Worm (Caenorhabditis elegans) whole organism, young adult: Measurements from ENCODE around the gene C36E8.6.
A peak's percentile ranks its signal among the peaks of the same experiment; 100 is the strongest.

ENCODE experiments used
- B0261.1 ChIP-seq: sonication (generic microtip); optimal IDR thresholded peaks from 2 replicates; lab custom pipeline; 2016; ENCODE audit warnings: mild to moderate bottlenecking, missing genetic modification characterization, moderate library complexity, missing compliant biosample characterization
- D2030.7 ChIP-seq: fragments of 200-800 bp; sonication (Bioruptor generic); IDR thresholded peaks from 2 replicates; pipeline ENCODE4 v1.3.6; 2022; ENCODE audit warnings: missing genetic modification reagents, missing genetic modification characterization, missing compliant biosample characterization
- F33H1.4 ChIP-seq: fragments of 200-800 bp; sonication (Bioruptor generic); IDR thresholded peaks from 2 replicates; pipeline ENCODE4 v1.3.6; 2022; ENCODE audit warnings: missing genetic modification reagents, missing genetic modification characterization, missing compliant biosample characterization
- F37B4.10 ChIP-seq: fragments of 200-800 bp; sonication (Bioruptor generic); IDR thresholded peaks from 2 replicates; pipeline ENCODE4 v1.3.6; 2022; ENCODE audit warnings: missing genetic modification characterization, missing compliant biosample characterization
- F49E8.2 ChIP-seq: sonication (generic microtip); optimal IDR thresholded peaks from 3 replicates; lab custom pipeline; 2017; ENCODE audit warnings: missing genetic modification characterization, mild to moderate bottlenecking, missing compliant biosample characterization, antibody characterized with exemption, moderate library complexity; ENCODE audit not compliant: insufficient read depth
- F57C9.4 ChIP-seq: sonication (generic microtip); optimal IDR thresholded peaks from 2 replicates; lab custom pipeline; 2017; ENCODE audit warnings: mild to moderate bottlenecking, missing genetic modification characterization, missing compliant biosample characterization
- K11D2.4 ChIP-seq: fragments of 200-800 bp; sonication (Bioruptor generic); IDR thresholded peaks from 2 replicates; pipeline ENCODE4 v1.3.6; 2022; ENCODE audit warnings: missing genetic modification reagents, missing genetic modification characterization, missing compliant biosample characterization
- Y53F4B.3 ChIP-seq: fragments of 200-800 bp; sonication (Bioruptor generic); IDR thresholded peaks from 2 replicates; pipeline ENCODE4 v1.3.6; 2022; ENCODE audit warnings: missing genetic modification reagents, missing genetic modification characterization, missing compliant biosample characterization
- Y56A3A.18 ChIP-seq: fragments of 200-800 bp; sonication (Bioruptor generic); IDR thresholded peaks from 2 replicates; pipeline ENCODE4 v1.3.6; 2022; ENCODE audit warnings: missing genetic modification reagents, missing genetic modification characterization, missing compliant biosample characterization
- Y79H2A.3 ChIP-seq: fragments of 200-800 bp; sonication (Bioruptor generic); conservative IDR thresholded peaks from 2 replicates; pipeline ENCODE4 v1.3.6; 2022; ENCODE audit warnings: missing genetic modification reagents, missing genetic modification characterization, missing compliant biosample characterization
- ZK185.1 ChIP-seq: sonication (generic microtip); optimal IDR thresholded peaks from 2 replicates; lab custom pipeline; 2016; ENCODE audit warnings: mild to moderate bottlenecking, missing genetic modification characterization, missing compliant biosample characterization; ENCODE audit not compliant: poor library complexity, severe bottlenecking
- ama-1 ChIP-seq, 3 experiments: fragments of 150-350 bp in 1 of 3; sonication (generic microtip) in 2 of 3; optimal IDR thresholded peaks; 2 replicates each; lab custom pipeline; 2014 to 2018; ENCODE audit warnings: missing biosample characterization in 2 of 3, missing genetic modification characterization in 2 of 3, missing genetic modification reagents in 2 of 3
- atf-7 ChIP-seq: sonication (generic microtip); optimal IDR thresholded peaks from 2 replicates; lab custom pipeline; 2017; ENCODE audit warnings: mild to moderate bottlenecking, missing genetic modification characterization, missing compliant biosample characterization
- athp-1 ChIP-seq: sonication (generic microtip); optimal IDR thresholded peaks from 2 replicates; lab custom pipeline; 2017; ENCODE audit warnings: mild to moderate bottlenecking, missing genetic modification characterization, missing compliant biosample characterization
- attf-6 ChIP-seq: fragments of 200-800 bp; sonication (Bioruptor generic); IDR thresholded peaks from 2 replicates; pipeline ENCODE4 v1.3.6; 2022; ENCODE audit warnings: missing genetic modification reagents, missing genetic modification characterization, missing compliant biosample characterization
- bed-2 ChIP-seq: fragments of 200-800 bp; sonication (Bioruptor generic); IDR thresholded peaks from 2 replicates; pipeline ENCODE4 v1.3.6; 2022; ENCODE audit warnings: missing genetic modification reagents, missing genetic modification characterization, missing compliant biosample characterization
- cebp-1 ChIP-seq, 2 experiments: fragments of 200-800 bp in 1 of 2; sonication (Bioruptor generic) in 1 of 2; sonication (generic microtip) in 1 of 2; IDR thresholded peaks in 1 of 2; optimal IDR thresholded peaks in 1 of 2; 2 replicates each; pipeline versions ENCODE4 v1.3.6 to Lab custom; 2017 to 2022; ENCODE audit warnings: missing compliant biosample characterization in 2 of 2, missing genetic modification characterization in 2 of 2, mild to moderate bottlenecking in 1 of 2, missing genetic modification reagents in 1 of 2, moderate library complexity in 1 of 2
- cebp-2 ChIP-seq: fragments of 200-800 bp; sonication (Bioruptor generic); IDR thresholded peaks from 2 replicates; pipeline ENCODE4 v1.3.6; 2022; ENCODE audit warnings: missing genetic modification characterization, missing compliant biosample characterization
- ceh-58 ChIP-seq: fragments of 200-800 bp; sonication (Bioruptor generic); IDR thresholded peaks from 2 replicates; pipeline ENCODE4 v1.3.6; 2022; ENCODE audit warnings: missing genetic modification characterization, missing compliant biosample characterization
- dpl-1 ChIP-seq: fragments of 150-350 bp; optimal IDR thresholded peaks from 2 replicates; lab custom pipeline; 2014; ENCODE audit warnings: missing biosample characterization, missing genetic modification reagents, missing genetic modification characterization
- egrh-3 ChIP-seq: fragments of 200-800 bp; sonication (Bioruptor generic); IDR thresholded peaks from 2 replicates; pipeline ENCODE4 v1.3.6; 2022; ENCODE audit warnings: missing genetic modification reagents, missing genetic modification characterization, missing compliant biosample characterization
- him-1 ChIP-seq: sonication (generic microtip); optimal IDR thresholded peaks from 2 replicates; lab custom pipeline; 2016; ENCODE audit warnings: missing genotype, missing genetic modification reagents, missing genetic modification characterization, missing compliant biosample characterization
- hlh-26 ChIP-seq: fragments of 200-800 bp; sonication (Bioruptor generic); conservative IDR thresholded peaks from 2 replicates; pipeline ENCODE4 v1.3.6; 2022; ENCODE audit warnings: missing genetic modification reagents, missing genetic modification characterization, missing compliant biosample characterization
- hsf-1 ChIP-seq: fragments of 200-800 bp; sonication (Bioruptor generic); IDR thresholded peaks from 2 replicates; pipeline ENCODE4 v1.3.6; 2022; ENCODE audit warnings: missing genetic modification reagents, missing genetic modification characterization, missing compliant biosample characterization
- let-526 ChIP-seq: fragments of 200-800 bp; sonication (Bioruptor generic); IDR thresholded peaks from 2 replicates; pipeline ENCODE4 v1.3.6; 2022; ENCODE audit warnings: missing genetic modification reagents, missing genetic modification characterization, missing compliant biosample characterization
- let-607 ChIP-seq, 2 experiments: fragments of 200-800 bp in 1 of 2; sonication (Bioruptor generic) in 1 of 2; sonication (generic microtip) in 1 of 2; optimal IDR thresholded peaks; 2 replicates each; lab custom pipeline; 2016 to 2018; ENCODE audit warnings: mild to moderate bottlenecking in 2 of 2, missing compliant biosample characterization in 2 of 2, missing genetic modification characterization in 2 of 2, moderate library complexity in 2 of 2, missing genotype in 1 of 2
- lin-26 ChIP-seq: fragments of 200-800 bp; sonication (Bioruptor generic); IDR thresholded peaks from 2 replicates; pipeline ENCODE4 v1.3.6; 2022; ENCODE audit warnings: missing genetic modification reagents, missing genetic modification characterization, missing compliant biosample characterization
- lin-40 ChIP-seq: sonication (generic microtip); optimal IDR thresholded peaks from 2 replicates; lab custom pipeline; 2016; ENCODE audit warnings: missing genetic modification characterization, mild to moderate bottlenecking, missing compliant biosample characterization, missing genotype, missing genetic modification reagents
- lin-54 ChIP-seq: fragments of 200-800 bp; sonication (Bioruptor generic); optimal IDR thresholded peaks from 2 replicates; lab custom pipeline; 2018; ENCODE audit warnings: mild to moderate bottlenecking, missing genetic modification characterization, missing compliant biosample characterization
- lsy-27 ChIP-seq: sonication (generic microtip); optimal IDR thresholded peaks from 2 replicates; lab custom pipeline; 2017; ENCODE audit warnings: missing genetic modification characterization, mild to moderate bottlenecking, missing compliant biosample characterization, antibody characterized with exemption, missing genotype, borderline replicate concordance; ENCODE audit not compliant: insufficient read depth
- madf-10 ChIP-seq: sonication (generic microtip); optimal IDR thresholded peaks from 2 replicates; lab custom pipeline; 2016; ENCODE audit warnings: mild to moderate bottlenecking, missing genetic modification characterization, missing compliant biosample characterization
- madf-3 ChIP-seq: fragments of 200-800 bp; sonication (Bioruptor generic); IDR thresholded peaks from 2 replicates; pipeline ENCODE4 v1.3.6; 2022; ENCODE audit warnings: missing genetic modification reagents, missing genetic modification characterization, missing compliant biosample characterization
- madf-6 ChIP-seq: fragments of 200-800 bp; sonication (Bioruptor generic); IDR thresholded peaks from 2 replicates; pipeline ENCODE4 v1.3.6; 2022; ENCODE audit warnings: missing genetic modification reagents, missing genetic modification characterization, missing compliant biosample characterization
- madf-8 ChIP-seq: fragments of 200-800 bp; sonication (Bioruptor generic); conservative IDR thresholded peaks from 2 replicates; pipeline ENCODE4 v1.3.6; 2022; ENCODE audit warnings: missing genetic modification reagents, missing genetic modification characterization, missing compliant biosample characterization
- nhr-27 ChIP-seq: fragments of 200-800 bp; sonication (Bioruptor generic); optimal IDR thresholded peaks from 2 replicates; lab custom pipeline; 2018; ENCODE audit warnings: mild to moderate bottlenecking, missing genetic modification characterization, moderate library complexity, missing compliant biosample characterization
- nhr-80 ChIP-seq: sonication (generic microtip); optimal IDR thresholded peaks from 2 replicates; lab custom pipeline; 2016; ENCODE audit warnings: missing genetic modification characterization, missing compliant biosample characterization
- rcor-1 ChIP-seq: fragments of 200-800 bp; sonication (Bioruptor generic); IDR thresholded peaks from 2 replicates; pipeline ENCODE4 v1.3.6; 2022; ENCODE audit warnings: missing genetic modification reagents, missing genetic modification characterization, missing compliant biosample characterization
- rec-8 ChIP-seq, 2 experiments: sonication (generic microtip); optimal IDR thresholded peaks; 2 replicates each; lab custom pipeline; 2016; ENCODE audit warnings: mild to moderate bottlenecking in 2 of 2, missing genetic modification characterization in 2 of 2, missing genetic modification reagents in 2 of 2, missing genotype in 2 of 2, missing biosample characterization in 1 of 2, missing compliant biosample characterization in 1 of 2, moderate library complexity in 1 of 2
- sdz-38 ChIP-seq: sonication (generic microtip); optimal IDR thresholded peaks from 2 replicates; lab custom pipeline; 2016; ENCODE audit warnings: missing genotype, missing genetic modification characterization, missing compliant biosample characterization
- snpc-1.1 ChIP-seq: sonication (generic microtip); optimal IDR thresholded peaks from 2 replicates; lab custom pipeline; 2017; ENCODE audit warnings: missing genetic modification characterization, mild to moderate bottlenecking, missing compliant biosample characterization, antibody characterized with exemption, moderate library complexity, missing genotype, missing genetic modification reagents; ENCODE audit not compliant: insufficient read depth
- snpc-1.3 ChIP-seq: sonication (generic microtip); optimal IDR thresholded peaks from 2 replicates; lab custom pipeline; 2017; ENCODE audit warnings: missing genetic modification characterization, mild to moderate bottlenecking, missing compliant biosample characterization, antibody characterized with exemption, moderate library complexity, missing genotype, missing genetic modification reagents; ENCODE audit not compliant: insufficient read depth
- zfh-2 ChIP-seq: fragments of 200-800 bp; sonication (Bioruptor generic); conservative IDR thresholded peaks from 2 replicates; pipeline ENCODE4 v1.3.6; 2022; ENCODE audit warnings: missing genetic modification reagents, missing genetic modification characterization, missing compliant biosample characterization
- zim-3 ChIP-seq: sonication (generic microtip); optimal IDR thresholded peaks from 2 replicates; lab custom pipeline; 2017; ENCODE audit warnings: mild to moderate bottlenecking, missing genetic modification characterization, moderate library complexity, missing compliant biosample characterization
- ztf-22 ChIP-seq: fragments of 200-800 bp; sonication (Bioruptor generic); optimal IDR thresholded peaks from 2 replicates; lab custom pipeline; 2018; ENCODE audit warnings: mild to moderate bottlenecking, missing genetic modification characterization, moderate library complexity, missing compliant biosample characterization
- ztf-26 ChIP-seq: sonication (generic microtip); optimal IDR thresholded peaks from 2 replicates; lab custom pipeline; 2017; ENCODE audit warnings: missing genetic modification characterization, missing compliant biosample characterization
- ztf-28 ChIP-seq: fragments of 200-800 bp; sonication (Bioruptor generic); IDR thresholded peaks from 2 replicates; pipeline ENCODE4 v1.3.6; 2022; ENCODE audit warnings: missing genetic modification reagents, missing genetic modification characterization, missing compliant biosample characterization

The C36E8.6 gene

DNA sequence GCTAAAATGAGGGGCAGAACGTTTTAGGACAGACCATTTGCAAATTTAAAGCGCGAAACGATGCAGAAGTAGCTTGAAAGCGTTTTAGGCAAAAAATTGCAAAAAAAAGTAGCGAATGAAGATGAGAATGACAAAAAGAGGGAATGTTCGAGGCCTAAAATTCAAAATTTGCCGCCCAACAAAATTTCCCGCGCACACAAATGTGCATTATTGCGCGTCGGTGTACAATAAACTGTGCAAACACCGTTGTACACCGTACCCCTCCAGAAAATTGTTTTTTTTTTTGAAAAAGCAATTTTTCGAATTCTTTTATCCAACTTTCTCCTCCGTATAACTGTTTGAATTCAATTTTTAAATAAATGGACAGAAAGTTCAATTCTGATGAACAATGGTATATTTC, 31.9 kb downstream of the C36E8.6 start, which contains the start of gene snpc-3.4 (continued):
- TF ChIP-seq ztf-28 (GFP tag; lab: Robert Waterston, UW) (peak; percentile 84; the same call in 1 of the 2 replicates), bed-2 (GFP tag; lab: Robert Waterston, UW) (0 out of 2 replicates have a peak, but pooled peaks have one; percentile 30), rec-8 (tag; optimal IDR thresholded peaks at IDR 0.05; lab: Kevin White, UChicago) (no peak), F49E8.2 (peak; percentile 81), atf-7 (no peak), egrh-3 (0 out of 2 replicates have a peak, but pooled peaks have one; percentile 16), lin-54 (GFP tag; lab: Kevin White, UChicago) (peak; percentile 94), snpc-1.1 (tag; lab: Kevin White, UChicago) (peak; percentile 70), zim-3 (tag; lab: Kevin White, UChicago) (no peak), lsy-27 (no peak), athp-1 (tag; lab: Kevin White, UChicago) (peak; percentile 44), Y53F4B.3 (GFP tag; lab: Robert Waterston, UW) (peak; percentile 7; the same call in 1 of the 2 replicates), F33H1.4 (GFP tag; lab: Robert Waterston, UW) (peak; percentile 86), D2030.7 (peak; percentile 98), madf-8 (GFP tag; lab: Robert Waterston, UW) (peak; percentile 96), lin-40 (tag; lab: Kevin White, UChicago) (peak; percentile 37), nhr-80 (tag; lab: Kevin White, UChicago) (no peak), Y56A3A.18 (no peak), madf-10 (tag; lab: Kevin White, UChicago) (no peak), B0261.1 (no peak), sdz-38 (tag; lab: Kevin White, UChicago) (no peak), ceh-58 (no peak), rcor-1 (GFP tag; lab: Robert Waterston, UW) (peak; percentile 83), K11D2.4 (GFP tag; lab: Robert Waterston, UW) (0 out of 2 replicates have a peak, but pooled peaks have one; percentile 42), snpc-1.3 (peak; percentile 73), ztf-26 (tag; lab: Kevin White, UChicago) (no peak), cebp-1 (GFP tag; IDR thresholded peaks at IDR 0.05; lab: Robert Waterston, UW) (no peak), cebp-1 (tag; optimal IDR thresholded peaks at IDR 0.05; lab: Kevin White, UChicago) (peak; percentile 53), Y79H2A.3 (peak; percentile 88), ZK185.1 (tag; lab: Kevin White, UChicago) (peak; percentile 9), let-607 (tag; optimal IDR thresholded peaks at IDR 0.05; lab: Kevin White, UChicago) (no peak), hsf-1 (GFP tag; lab: Robert Waterston, UW) (peak; percentile 98), nhr-27 (tag; lab: Kevin White, UChicago) (no peak), cebp-2 (no peak), hlh-26 (GFP tag; lab: Robert Waterston, UW) (no peak), attf-6 (peak; percentile 69), dpl-1 (GFP tag; lab: Kevin White, UChicago) (peak; percentile 96), ztf-22 (GFP tag; lab: Kevin White, UChicago) (no peak), lin-26 (0 out of 2 replicates have a peak, but pooled peaks have one; percentile 15), zfh-2 (GFP tag; lab: Robert Waterston, UW) (no peak), F37B4.10 (GFP tag; lab: Robert Waterston, UW) (0 out of 2 replicates have a peak, but pooled peaks have one; percentile 20), him-1 (tag; lab: Kevin White, UChicago) (no peak), ama-1 (optimal IDR thresholded peaks at IDR 0.05; lab: Kevin White, UChicago) (no peak), ama-1 (GFP tag; optimal IDR thresholded peaks at IDR 0.05; lab: Kevin White, UChicago) (peak in 1 of 2 experiments; percentile 41), madf-6 (GFP tag; lab: Robert Waterston, UW) (peak; percentile 99), madf-3 (peak; percentile 95), F57C9.4 (tag; lab: Kevin White, UChicago) (no peak), let-526 (GFP tag; lab: Robert Waterston, UW) (no peak)
